Fruit fly (Drosophila melanogaster) whole organism, embryonic: Measurements from ENCODE around the gene scyl.

Source experiments
- Atf-2 ChIP-seq: fragments of 200-800 bp; sonication (Bioruptor generic); optimal IDR thresholded peaks from 2 replicates; lab custom pipeline; 2016; ENCODE audit warnings: missing biosample characterization, missing genetic modification characterization
- BEAF-32 ChIP-seq: fragments of 200-800 bp; sonication (Bioruptor generic); optimal IDR thresholded peaks from 3 replicates; lab custom pipeline; 2017; ENCODE audit warnings: missing biosample characterization, missing genetic modification characterization, mild to moderate bottlenecking, moderate library complexity, missing genetic modification reagents
- CG10366 ChIP-seq: fragments of 200-800 bp; sonication (Bioruptor generic); IDR thresholded peaks from 2 replicates; pipeline ENCODE4 v1.3.6; 2022; ENCODE audit warnings: missing biosample characterization, missing genetic modification characterization
- CG11093 ChIP-seq: fragments of 200-800 bp; sonication (Bioruptor generic); IDR thresholded peaks from 3 replicates; pipeline ENCODE4 v1.3.6; 2022; ENCODE audit warnings: missing biosample characterization, missing genetic modification characterization
- CG11695 ChIP-seq: fragments of 200-800 bp; sonication (Bioruptor generic); IDR thresholded peaks from 3 replicates; pipeline ENCODE4 v1.3.6; 2022; ENCODE audit warnings: missing biosample characterization, missing genetic modification characterization
- CG12236 ChIP-seq: fragments of 200-800 bp; sonication (Bioruptor generic); optimal IDR thresholded peaks from 2 replicates; lab custom pipeline; 2016; ENCODE audit warnings: missing biosample characterization, missing genetic modification characterization
- CG12744 ChIP-seq: fragments of 200-800 bp; sonication (Bioruptor generic); optimal IDR thresholded peaks from 2 replicates; lab custom pipeline; 2016; ENCODE audit warnings: missing biosample characterization, missing genetic modification characterization
- CG13624 ChIP-seq: fragments of 200-800 bp; sonication (Bioruptor generic); optimal IDR thresholded peaks from 2 replicates; lab custom pipeline; 2016; ENCODE audit warnings: missing biosample characterization, missing genetic modification characterization
- CG15011 ChIP-seq: fragments of 200-800 bp; sonication (Bioruptor generic); optimal IDR thresholded peaks from 3 replicates; lab custom pipeline; 2018; ENCODE audit warnings: missing biosample characterization, mild to moderate bottlenecking, missing genetic modification characterization
- CG15514 ChIP-seq: fragments of 200-800 bp; sonication (Bioruptor generic); optimal IDR thresholded peaks from 3 replicates; lab custom pipeline; 2017; ENCODE audit warnings: missing biosample characterization, missing genetic modification characterization, mild to moderate bottlenecking, moderate library complexity, missing genetic modification reagents
- CG18476 ChIP-seq: fragments of 200-800 bp; sonication (Bioruptor generic); optimal IDR thresholded peaks from 2 replicates; lab custom pipeline; 2016; ENCODE audit warnings: missing biosample characterization, mild to moderate bottlenecking, missing genetic modification characterization
- CG2202 ChIP-seq: fragments of 200-800 bp; sonication (Bioruptor generic); optimal IDR thresholded peaks from 2 replicates; lab custom pipeline; 2018; ENCODE audit warnings: missing biosample characterization, mild to moderate bottlenecking, missing genetic modification characterization
- CG3407 ChIP-seq: fragments of 200-800 bp; sonication (Bioruptor generic); optimal IDR thresholded peaks from 2 replicates; lab custom pipeline; 2018; ENCODE audit warnings: missing biosample characterization, mild to moderate bottlenecking, missing genetic modification characterization
- CG3847 ChIP-seq: fragments of 200-800 bp; sonication (Bioruptor generic); IDR thresholded peaks from 2 replicates; pipeline ENCODE4 v1.3.6; 2022; ENCODE audit warnings: missing biosample characterization, missing genetic modification characterization
- CG4360 ChIP-seq: fragments of 200-800 bp; sonication (Bioruptor generic); IDR thresholded peaks from 2 replicates; pipeline ENCODE4 v1.3.6; 2022; ENCODE audit warnings: missing biosample characterization, missing genetic modification characterization
- CG6254 ChIP-seq: fragments of 200-800 bp; sonication (Bioruptor generic); optimal IDR thresholded peaks from 3 replicates; lab custom pipeline; 2017; ENCODE audit warnings: mild to moderate bottlenecking, missing biosample characterization, missing genetic modification reagents, missing genetic modification characterization
- CG8478 ChIP-seq: fragments of >200 bp; optimal IDR thresholded peaks from 2 replicates; lab custom pipeline; 2018
- CG9932 ChIP-seq: fragments of 200-800 bp; sonication (Bioruptor generic); IDR thresholded peaks from 2 replicates; pipeline ENCODE4 v1.3.6; 2022; ENCODE audit warnings: missing biosample characterization, missing genetic modification characterization
- Chrac-16 ChIP-seq: fragments of 200-800 bp; sonication (Bioruptor generic); optimal IDR thresholded peaks from 3 replicates; lab custom pipeline; 2016; ENCODE audit warnings: missing biosample characterization, missing genetic modification characterization
- Dip2 ChIP-seq: fragments of 200-800 bp; sonication (Bioruptor generic); IDR thresholded peaks from 2 replicates; pipeline ENCODE4 v1.3.6; 2022; ENCODE audit warnings: missing biosample characterization, missing genetic modification characterization
- Eip74EF ChIP-seq, 2 experiments: fragments of 200-800 bp in 1 of 2; fragments of >200 bp in 1 of 2; sonication (Bioruptor generic) in 1 of 2; optimal IDR thresholded peaks; 2 replicates each; lab custom pipeline; 2017 to 2019; ENCODE audit warnings: missing biosample characterization in 2 of 2, missing genetic modification characterization in 2 of 2, mild to moderate bottlenecking in 1 of 2, moderate library complexity in 1 of 2
- Fer1 ChIP-seq: fragments of 200-800 bp; sonication (Bioruptor generic); optimal IDR thresholded peaks from 2 replicates; lab custom pipeline; 2017; ENCODE audit warnings: missing biosample characterization, mild to moderate bottlenecking, missing genetic modification characterization
- Hey ChIP-seq: fragments of 200-800 bp; sonication (Bioruptor generic); optimal IDR thresholded peaks from 3 replicates; lab custom pipeline; 2018; ENCODE audit warnings: missing biosample characterization, mild to moderate bottlenecking, missing genetic modification characterization
- Hmx ChIP-seq: fragments of 200-800 bp; sonication (Bioruptor generic); optimal IDR thresholded peaks from 2 replicates; lab custom pipeline; 2016; ENCODE audit warnings: missing biosample characterization, missing genetic modification characterization
- MBD-R2 ChIP-seq: fragments of 200-800 bp; sonication (Bioruptor generic); IDR thresholded peaks from 2 replicates; pipeline ENCODE4 v1.3.6; 2022; ENCODE audit warnings: missing biosample characterization, missing genetic modification characterization
- Mes4 ChIP-seq: fragments of 200-800 bp; sonication (Bioruptor generic); optimal IDR thresholded peaks from 2 replicates; lab custom pipeline; 2016; ENCODE audit warnings: missing biosample characterization, missing genetic modification characterization
- Myb ChIP-seq: fragments of 200-800 bp; sonication (Bioruptor generic); optimal IDR thresholded peaks from 2 replicates; lab custom pipeline; 2016; ENCODE audit warnings: missing biosample characterization, missing genetic modification characterization
- NK7.1 ChIP-seq: fragments of 200-800 bp; sonication (Bioruptor generic); optimal IDR thresholded peaks from 3 replicates; lab custom pipeline; 2016; ENCODE audit warnings: missing biosample characterization, missing genetic modification characterization
- PHDP ChIP-seq: fragments of 200-800 bp; sonication (Bioruptor generic); optimal IDR thresholded peaks from 3 replicates; lab custom pipeline; 2018; ENCODE audit warnings: missing biosample characterization, mild to moderate bottlenecking, missing genetic modification characterization, moderate library complexity
- Xrp1 ChIP-seq: fragments of 200-800 bp; sonication (Bioruptor generic); IDR thresholded peaks from 2 replicates; pipeline ENCODE4 v1.3.6; 2022; ENCODE audit warnings: missing biosample characterization, missing genetic modification characterization
- bcd ChIP-seq: fragments of 200-800 bp; sonication (Bioruptor generic); optimal IDR thresholded peaks from 2 replicates; lab custom pipeline; 2017; ENCODE audit warnings: missing biosample characterization, mild to moderate bottlenecking, missing genetic modification characterization
- caup ChIP-seq: fragments of 200-800 bp; sonication (Bioruptor generic); optimal IDR thresholded peaks from 3 replicates; lab custom pipeline; 2017; ENCODE audit warnings: missing biosample characterization, mild to moderate bottlenecking, missing genetic modification characterization, moderate library complexity; ENCODE audit not compliant: severe bottlenecking
- corto ChIP-seq: fragments of 200-800 bp; sonication (Bioruptor generic); optimal IDR thresholded peaks from 2 replicates; lab custom pipeline; 2016; ENCODE audit warnings: missing biosample characterization, mild to moderate bottlenecking, missing genetic modification characterization, moderate library complexity
- crol ChIP-seq: fragments of 200-800 bp; sonication (Bioruptor generic); IDR thresholded peaks from 2 replicates; pipeline ENCODE4 v1.3.6; 2022; ENCODE audit warnings: missing biosample characterization, missing genetic modification characterization
- dimm ChIP-seq: fragments of 200-800 bp; sonication (Bioruptor generic); IDR thresholded peaks from 2 replicates; pipeline ENCODE4 v1.3.6; 2022; ENCODE audit warnings: missing biosample characterization, missing genetic modification characterization
- dm ChIP-seq: fragments of 200-800 bp; sonication (Bioruptor generic); optimal IDR thresholded peaks from 3 replicates; lab custom pipeline; 2016; ENCODE audit warnings: missing biosample characterization, missing genetic modification characterization
- ems ChIP-seq: fragments of 200-800 bp; sonication (Bioruptor generic); optimal IDR thresholded peaks from 3 replicates; lab custom pipeline; 2016; ENCODE audit warnings: missing biosample characterization, missing genetic modification characterization
- hkb ChIP-seq, 2 experiments: fragments of 200-800 bp in 1 of 2; fragments of >200 bp in 1 of 2; sonication (Bioruptor generic) in 1 of 2; IDR thresholded peaks in 1 of 2; optimal IDR thresholded peaks in 1 of 2; 2 replicates each; pipeline versions ENCODE4 v1.3.6 to Lab custom; 2017 to 2022; ENCODE audit warnings: missing biosample characterization in 1 of 2, missing genetic modification characterization in 1 of 2
- insv ChIP-seq, 2 experiments: fragments of 200-800 bp; sonication (Bioruptor generic); optimal IDR thresholded peaks; 3 replicates each; lab custom pipeline; 2016 to 2018; ENCODE audit warnings: missing biosample characterization in 2 of 2, missing genetic modification characterization in 2 of 2
- lov ChIP-seq, 2 experiments: fragments of 200-800 bp in 1 of 2; fragments of >200 bp in 1 of 2; sonication (Bioruptor generic) in 1 of 2; IDR thresholded peaks in 1 of 2; optimal IDR thresholded peaks in 1 of 2; 2 replicates in 1 of 2; 3 replicates in 1 of 2; pipeline versions ENCODE4 v1.3.6 to Lab custom; 2017 to 2022; ENCODE audit warnings: missing biosample characterization in 1 of 2, missing genetic modification characterization in 1 of 2
- mam ChIP-seq: fragments of 200-800 bp; sonication (Bioruptor generic); optimal IDR thresholded peaks from 3 replicates; lab custom pipeline; 2016; ENCODE audit warnings: missing biosample characterization, missing genetic modification characterization
- mld ChIP-seq: fragments of 200-800 bp; sonication (Bioruptor generic); IDR thresholded peaks from 3 replicates; pipeline ENCODE4 v1.3.6; 2022; ENCODE audit warnings: missing biosample characterization, missing genetic modification characterization; ENCODE audit not compliant: partially characterized antibody
- org-1 ChIP-seq: fragments of 200-800 bp; sonication (Bioruptor generic); optimal IDR thresholded peaks from 2 replicates; lab custom pipeline; 2017; ENCODE audit warnings: missing biosample characterization, missing genetic modification characterization
- ranshi ChIP-seq: fragments of 200-800 bp; sonication (Bioruptor generic); IDR thresholded peaks from 2 replicates; pipeline ENCODE4 v1.3.6; 2022; ENCODE audit warnings: missing biosample characterization, missing genetic modification characterization
- salm ChIP-seq: fragments of 200-800 bp; sonication (Bioruptor generic); optimal IDR thresholded peaks from 2 replicates; lab custom pipeline; 2018; ENCODE audit warnings: missing biosample characterization, mild to moderate bottlenecking, missing genetic modification characterization
- sim ChIP-seq: fragments of 200-800 bp; sonication (Bioruptor generic); IDR thresholded peaks from 2 replicates; pipeline ENCODE4 v1.3.6; 2022; ENCODE audit warnings: missing biosample characterization, missing genetic modification characterization
- sug ChIP-seq: fragments of 200-800 bp; optimal IDR thresholded peaks from 2 replicates; lab custom pipeline; 2019; ENCODE audit warnings: missing biosample characterization, mild to moderate bottlenecking, missing genetic modification characterization, moderate library complexity
- vvl ChIP-seq: fragments of 200-800 bp; sonication (Bioruptor generic); IDR thresholded peaks from 2 replicates; pipeline ENCODE4 v1.3.6; 2022; ENCODE audit warnings: missing biosample characterization, missing genetic modification characterization

The scyl gene

DNA sequence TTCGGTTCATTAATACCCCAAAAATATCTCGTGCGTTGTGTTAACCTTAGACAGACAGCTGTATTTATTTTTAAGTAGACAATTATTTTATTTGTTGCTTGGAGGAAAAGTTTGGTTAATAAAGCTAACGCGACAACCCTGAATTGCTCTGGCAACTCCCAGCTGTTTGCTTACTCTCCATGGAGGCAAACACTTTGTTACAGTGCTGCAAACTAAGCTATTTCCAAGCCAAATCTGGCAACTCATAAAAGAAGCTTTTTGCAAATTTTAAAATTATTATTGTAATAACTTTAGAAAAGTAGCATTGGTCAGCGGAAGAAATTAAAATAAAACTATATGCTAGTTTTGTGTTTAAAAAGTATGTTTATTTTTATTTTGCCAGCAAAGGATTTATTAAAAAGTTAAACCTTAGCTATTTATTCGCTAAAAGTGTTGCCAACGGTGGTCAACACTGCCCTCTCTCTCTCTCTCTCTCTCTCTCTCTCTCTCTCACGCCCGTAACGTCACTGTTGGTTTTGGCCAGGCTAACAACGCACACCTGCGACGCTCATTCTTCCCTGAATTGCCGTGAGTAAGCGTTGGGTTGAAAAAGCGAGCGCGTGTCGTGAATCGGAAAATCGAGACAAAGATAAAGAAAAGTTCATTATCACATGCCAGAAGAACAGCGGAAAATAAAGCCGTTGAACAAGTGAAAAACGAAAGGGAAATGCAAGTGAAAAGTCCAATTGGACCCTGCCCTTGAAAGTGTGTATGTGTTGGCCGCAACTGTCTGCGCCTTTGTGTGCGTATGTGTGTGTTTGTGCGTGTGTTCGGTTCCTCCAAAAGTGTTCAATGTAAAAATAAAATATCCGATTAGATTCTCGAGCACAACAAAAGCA is 36.6 kb upstream of the scyl start (continued):
- TF ChIP-seq Hmx (GFP tag; lab: Kevin White, UChicago) (peak; percentile 63), Mes4 (GFP tag; lab: Kevin White, UChicago) (peak; percentile 84), Chrac-16 (peak; percentile 85), mam (peak; percentile 87), insv (GFP tag; optimal IDR thresholded peaks at IDR 0.05; lab: Kevin White, UChicago) (peak; percentile 69 to 96), Hey (peak; percentile 17), CG2202 (tag; lab: Kevin White, UChicago) (peak; percentile 74), CG15011 (GFP tag; lab: Kevin White, UChicago) (peak; percentile 78), CG3847 (peak; percentile 87), dm (peak; percentile 9), sug (peak; percentile 78), Myb (GFP tag; lab: Kevin White, UChicago) (peak; percentile 70), dimm (GFP tag; lab: Robert Waterston, UW) (0 out of 2 replicates have a peak, but pooled peaks have one; percentile 8), NK7.1 (GFP tag; lab: Kevin White, UChicago) (peak; percentile 80), caup (GFP tag; lab: Kevin White, UChicago) (peak; percentile 93), sim (GFP tag; lab: Robert Waterston, UW) (peak; percentile 85), BEAF-32 (GFP tag; lab: Kevin White, UChicago) (no peak), CG9932 (GFP tag; lab: Robert Waterston, UW) (peak; percentile 89), lov (optimal IDR thresholded peaks at IDR 0.05; lab: Kevin White, UChicago) (no peak), lov (GFP tag; IDR thresholded peaks at IDR 0.05; lab: Robert Waterston, UW) (peak; percentile 87), bcd (GFP tag; lab: Kevin White, UChicago) (peak; percentile 84), vvl (GFP tag; lab: Robert Waterston, UW) (peak; percentile 98), CG3407 (GFP tag; lab: Kevin White, UChicago) (peak; percentile 69), CG13624 (GFP tag; lab: Kevin White, UChicago) (peak; percentile 87), MBD-R2 (GFP tag; lab: Robert Waterston, UW) (peak; percentile 95), CG12744 (GFP tag; lab: Kevin White, UChicago) (peak; percentile 88), CG10366 (GFP tag; lab: Robert Waterston, UW) (peak; percentile 83), org-1 (GFP tag; lab: Kevin White, UChicago) (peak; percentile 83), CG4360 (peak; percentile 68), CG12236 (GFP tag; lab: Kevin White, UChicago) (peak; percentile 57), CG18476 (GFP tag; lab: Kevin White, UChicago) (peak; percentile 84), CG11093 (GFP tag; lab: Robert Waterston, UW) (peak; percentile 56; the same call in 1 of the 3 replicates), crol (GFP tag; lab: Robert Waterston, UW) (peak; percentile 38; the same call in 1 of the 2 replicates), hkb (optimal IDR thresholded peaks at IDR 0.05; lab: Kevin White, UChicago) (peak; percentile 73), hkb (GFP tag; IDR thresholded peaks at IDR 0.05; lab: Robert Waterston, UW) (peak; percentile 96), Dip2 (GFP tag; lab: Robert Waterston, UW) (peak; percentile 18; the same call in 1 of the 2 replicates), CG11695 (GFP tag; lab: Robert Waterston, UW) (peak; percentile 97), ems (GFP tag; lab: Kevin White, UChicago) (peak; percentile 92), Eip74EF (GFP tag; optimal IDR thresholded peaks at IDR 0.05; lab: Kevin White, UChicago) (peak in 1 of 2 experiments; percentile 36), CG6254 (GFP tag; lab: Kevin White, UChicago) (peak; percentile 81), corto (GFP tag; lab: Kevin White, UChicago) (peak; percentile 87), CG15514 (GFP tag; lab: Kevin White, UChicago) (peak; percentile 89), CG8478 (lab: Kevin White, UChicago) (no peak), Xrp1 (GFP tag; lab: Robert Waterston, UW) (peak; percentile 93), Atf-2 (peak; percentile 78), Fer1 (GFP tag; lab: Kevin White, UChicago) (peak; percentile 92), mld (GFP tag; lab: Robert Waterston, UW) (no peak), ranshi (GFP tag; lab: Robert Waterston, UW) (peak; percentile 94), salm (tag; lab: Kevin White, UChicago) (peak; percentile 56), PHDP (tag; lab: Kevin White, UChicago) (peak; percentile 88)
